Worm (Caenorhabditis elegans) whole organism, young adult: ENCODE results near the gene C16D9.6.
A peak's percentile ranks its signal among the peaks of the same experiment; 100 is the strongest.

Source experiments
- B0261.1 ChIP-seq: sonication (generic microtip); optimal IDR thresholded peaks from 2 replicates; lab custom pipeline; 2016; ENCODE audit warnings: mild to moderate bottlenecking, missing genetic modification characterization, moderate library complexity, missing compliant biosample characterization
- B0336.3 ChIP-seq: fragments of 200-800 bp; sonication (Bioruptor generic); IDR thresholded peaks from 2 replicates; pipeline ENCODE4 v1.3.6; 2022; ENCODE audit warnings: missing genetic modification characterization, missing compliant biosample characterization
- C06A6.2 ChIP-seq: fragments of 200-800 bp; sonication (Bioruptor generic); conservative IDR thresholded peaks from 2 replicates; pipeline ENCODE4 v1.3.6; 2022; ENCODE audit warnings: missing genetic modification characterization, missing compliant biosample characterization
- D2030.7 ChIP-seq: fragments of 200-800 bp; sonication (Bioruptor generic); IDR thresholded peaks from 2 replicates; pipeline ENCODE4 v1.3.6; 2022; ENCODE audit warnings: missing genetic modification reagents, missing genetic modification characterization, missing compliant biosample characterization
- F10E7.11 ChIP-seq: sonication (generic microtip); optimal IDR thresholded peaks from 2 replicates; lab custom pipeline; 2017; ENCODE audit warnings: mild to moderate bottlenecking, missing genetic modification characterization, moderate library complexity, missing compliant biosample characterization
- F22D6.2 ChIP-seq: sonication (generic microtip); optimal IDR thresholded peaks from 2 replicates; lab custom pipeline; 2016; ENCODE audit warnings: mild to moderate bottlenecking, missing genetic modification characterization, missing compliant biosample characterization
- F33H1.4 ChIP-seq: fragments of 200-800 bp; sonication (Bioruptor generic); IDR thresholded peaks from 2 replicates; pipeline ENCODE4 v1.3.6; 2022; ENCODE audit warnings: missing genetic modification reagents, missing genetic modification characterization, missing compliant biosample characterization
- F39B2.1 ChIP-seq: fragments of 200-800 bp; sonication (Bioruptor generic); IDR thresholded peaks from 2 replicates; pipeline ENCODE4 v1.3.6; 2022; ENCODE audit warnings: missing genetic modification reagents, missing genetic modification characterization, missing compliant biosample characterization
- F57C9.4 ChIP-seq: sonication (generic microtip); optimal IDR thresholded peaks from 2 replicates; lab custom pipeline; 2017; ENCODE audit warnings: mild to moderate bottlenecking, missing genetic modification characterization, missing compliant biosample characterization
- K12H6.12 ChIP-seq: fragments of 200-800 bp; sonication (Bioruptor generic); optimal IDR thresholded peaks from 2 replicates; lab custom pipeline; 2018; ENCODE audit warnings: mild to moderate bottlenecking, missing genetic modification characterization, missing compliant biosample characterization
- T26A5.8 ChIP-seq: sonication (generic microtip); optimal IDR thresholded peaks from 2 replicates; lab custom pipeline; 2016; ENCODE audit warnings: missing genetic modification characterization, missing compliant biosample characterization
- Y53F4B.3 ChIP-seq: fragments of 200-800 bp; sonication (Bioruptor generic); IDR thresholded peaks from 2 replicates; pipeline ENCODE4 v1.3.6; 2022; ENCODE audit warnings: missing genetic modification reagents, missing genetic modification characterization, missing compliant biosample characterization
- Y67H2A.10 ChIP-seq: fragments of 200-800 bp; sonication (Bioruptor generic); conservative IDR thresholded peaks from 2 replicates; pipeline ENCODE4 v1.3.6; 2022; ENCODE audit warnings: missing genetic modification reagents, missing genetic modification characterization, missing compliant biosample characterization
- akir-1 ChIP-seq: fragments of 200-800 bp; sonication (Bioruptor generic); optimal IDR thresholded peaks from 2 replicates; lab custom pipeline; 2018; ENCODE audit warnings: mild to moderate bottlenecking, missing genetic modification characterization, moderate library complexity, missing compliant biosample characterization
- aptf-3 ChIP-seq: fragments of 200-800 bp; sonication (Bioruptor generic); IDR thresholded peaks from 2 replicates; pipeline ENCODE4 v1.3.6; 2022; ENCODE audit warnings: missing genetic modification characterization, missing compliant biosample characterization
- attf-5 ChIP-seq: fragments of 200-800 bp; sonication (Bioruptor generic); optimal IDR thresholded peaks from 2 replicates; lab custom pipeline; 2018; ENCODE audit warnings: mild to moderate bottlenecking, missing genetic modification characterization, missing compliant biosample characterization
- attf-6 ChIP-seq: fragments of 200-800 bp; sonication (Bioruptor generic); IDR thresholded peaks from 2 replicates; pipeline ENCODE4 v1.3.6; 2022; ENCODE audit warnings: missing genetic modification reagents, missing genetic modification characterization, missing compliant biosample characterization
- bed-1 ChIP-seq: fragments of 200-800 bp; sonication (Bioruptor generic); IDR thresholded peaks from 2 replicates; pipeline ENCODE4 v1.3.6; 2022; ENCODE audit warnings: missing genetic modification reagents, missing genetic modification characterization, missing compliant biosample characterization
- cebp-1 ChIP-seq, 2 experiments: fragments of 200-800 bp in 1 of 2; sonication (Bioruptor generic) in 1 of 2; sonication (generic microtip) in 1 of 2; IDR thresholded peaks in 1 of 2; optimal IDR thresholded peaks in 1 of 2; 2 replicates each; pipeline versions ENCODE4 v1.3.6 to Lab custom; 2017 to 2022; ENCODE audit warnings: missing compliant biosample characterization in 2 of 2, missing genetic modification characterization in 2 of 2, mild to moderate bottlenecking in 1 of 2, missing genetic modification reagents in 1 of 2, moderate library complexity in 1 of 2
- cebp-2 ChIP-seq: fragments of 200-800 bp; sonication (Bioruptor generic); IDR thresholded peaks from 2 replicates; pipeline ENCODE4 v1.3.6; 2022; ENCODE audit warnings: missing genetic modification characterization, missing compliant biosample characterization
- ceh-100 ChIP-seq: fragments of 200-800 bp; sonication (Bioruptor generic); IDR thresholded peaks from 2 replicates; pipeline ENCODE4 v1.3.6; 2022; ENCODE audit warnings: missing genetic modification reagents, missing genetic modification characterization, missing compliant biosample characterization
- gei-17 ChIP-seq: fragments of 200-800 bp; sonication (Bioruptor generic); optimal IDR thresholded peaks from 2 replicates; lab custom pipeline; 2018; ENCODE audit warnings: mild to moderate bottlenecking, missing genetic modification characterization, missing compliant biosample characterization
- hlh-26 ChIP-seq: fragments of 200-800 bp; sonication (Bioruptor generic); conservative IDR thresholded peaks from 2 replicates; pipeline ENCODE4 v1.3.6; 2022; ENCODE audit warnings: missing genetic modification reagents, missing genetic modification characterization, missing compliant biosample characterization
- hmg-1.2 ChIP-seq: fragments of 200-800 bp; sonication (Bioruptor generic); IDR thresholded peaks from 2 replicates; pipeline ENCODE4 v1.3.6; 2022; ENCODE audit warnings: missing genetic modification reagents, missing genetic modification characterization, missing compliant biosample characterization
- lag-1 ChIP-seq: fragments of 200-800 bp; sonication (Bioruptor generic); IDR thresholded peaks from 2 replicates; pipeline ENCODE4 v1.3.6; 2022; ENCODE audit warnings: missing genetic modification reagents, missing genetic modification characterization, missing compliant biosample characterization
- let-607 ChIP-seq, 2 experiments: fragments of 200-800 bp in 1 of 2; sonication (Bioruptor generic) in 1 of 2; sonication (generic microtip) in 1 of 2; optimal IDR thresholded peaks; 2 replicates each; lab custom pipeline; 2016 to 2018; ENCODE audit warnings: mild to moderate bottlenecking in 2 of 2, missing compliant biosample characterization in 2 of 2, missing genetic modification characterization in 2 of 2, moderate library complexity in 2 of 2, missing genotype in 1 of 2
- lin-35 ChIP-seq, 3 experiments: fragments of 150-350 bp in 2 of 3; sonication (generic microtip) in 1 of 3; optimal IDR thresholded peaks; 2 replicates each; lab custom pipeline; 2014 to 2018; ENCODE audit warnings: missing biosample characterization in 3 of 3, missing genetic modification characterization in 3 of 3, missing genetic modification reagents in 3 of 3
- lin-40 ChIP-seq: sonication (generic microtip); optimal IDR thresholded peaks from 2 replicates; lab custom pipeline; 2016; ENCODE audit warnings: missing genetic modification characterization, mild to moderate bottlenecking, missing compliant biosample characterization, missing genotype, missing genetic modification reagents
- lin-54 ChIP-seq: fragments of 200-800 bp; sonication (Bioruptor generic); optimal IDR thresholded peaks from 2 replicates; lab custom pipeline; 2018; ENCODE audit warnings: mild to moderate bottlenecking, missing genetic modification characterization, missing compliant biosample characterization
- lir-1 ChIP-seq: fragments of 200-800 bp; sonication (Bioruptor generic); conservative IDR thresholded peaks from 2 replicates; pipeline ENCODE4 v1.3.6; 2022; ENCODE audit warnings: missing genetic modification reagents, missing genetic modification characterization, missing compliant biosample characterization
- madf-10 ChIP-seq: sonication (generic microtip); optimal IDR thresholded peaks from 2 replicates; lab custom pipeline; 2016; ENCODE audit warnings: mild to moderate bottlenecking, missing genetic modification characterization, missing compliant biosample characterization
- madf-3 ChIP-seq: fragments of 200-800 bp; sonication (Bioruptor generic); IDR thresholded peaks from 2 replicates; pipeline ENCODE4 v1.3.6; 2022; ENCODE audit warnings: missing genetic modification reagents, missing genetic modification characterization, missing compliant biosample characterization
- madf-6 ChIP-seq: fragments of 200-800 bp; sonication (Bioruptor generic); IDR thresholded peaks from 2 replicates; pipeline ENCODE4 v1.3.6; 2022; ENCODE audit warnings: missing genetic modification reagents, missing genetic modification characterization, missing compliant biosample characterization
- madf-8 ChIP-seq: fragments of 200-800 bp; sonication (Bioruptor generic); conservative IDR thresholded peaks from 2 replicates; pipeline ENCODE4 v1.3.6; 2022; ENCODE audit warnings: missing genetic modification reagents, missing genetic modification characterization, missing compliant biosample characterization
- mcd-1 ChIP-seq: fragments of 200-800 bp; sonication (Bioruptor generic); IDR thresholded peaks from 2 replicates; pipeline ENCODE4 v1.3.6; 2022; ENCODE audit warnings: missing genetic modification reagents, missing genetic modification characterization, missing compliant biosample characterization
- mel-28 ChIP-seq: sonication (generic microtip); optimal IDR thresholded peaks from 2 replicates; lab custom pipeline; 2016; ENCODE audit warnings: borderline replicate concordance, mild to moderate bottlenecking, missing genetic modification characterization, missing compliant biosample characterization
- mes-4 ChIP-seq: sonication (generic microtip); optimal IDR thresholded peaks from 2 replicates; lab custom pipeline; 2016; ENCODE audit warnings: missing genotype, missing genetic modification characterization, missing compliant biosample characterization
- nfyb-1 ChIP-seq: fragments of 200-800 bp; sonication (Bioruptor generic); IDR thresholded peaks from 2 replicates; pipeline ENCODE4 v1.3.6; 2022; ENCODE audit warnings: missing genetic modification reagents, missing genetic modification characterization, missing compliant biosample characterization
- nhr-90 ChIP-seq: sonication (generic microtip); optimal IDR thresholded peaks from 2 replicates; lab custom pipeline; 2016; ENCODE audit warnings: missing genotype, mild to moderate bottlenecking, missing genetic modification characterization, missing compliant biosample characterization
- pbrm-1 ChIP-seq: fragments of 200-800 bp; sonication (Bioruptor generic); IDR thresholded peaks from 2 replicates; pipeline ENCODE4 v1.3.6; 2022; ENCODE audit warnings: missing genetic modification reagents, missing genetic modification characterization, missing compliant biosample characterization
- rpc-1 ChIP-seq, 2 experiments: fragments of 150-350 bp in 1 of 2; sonication (generic microtip) in 1 of 2; optimal IDR thresholded peaks; 2 replicates each; lab custom pipeline; 2014 to 2018; ENCODE audit warnings: missing biosample characterization in 1 of 2, missing genetic modification characterization in 1 of 2, missing genetic modification reagents in 1 of 2, missing genotype in 1 of 2
- sea-2 ChIP-seq: fragments of 200-800 bp; sonication (Bioruptor generic); IDR thresholded peaks from 2 replicates; pipeline ENCODE4 v1.3.6; 2022; ENCODE audit warnings: missing genetic modification characterization, missing compliant biosample characterization
- snpc-4 ChIP-seq, 5 experiments: fragments of 150-350 bp in 1 of 5; sonication (generic microtip) in 4 of 5; optimal IDR thresholded peaks; 2 replicates each; lab custom pipeline; 2014 to 2018; ENCODE audit warnings: missing genetic modification characterization in 5 of 5, missing biosample characterization in 3 of 5, antibody characterized with exemption in 2 of 5, mild to moderate bottlenecking in 2 of 5, missing compliant biosample characterization in 2 of 5, missing genotype in 2 of 5, moderate library complexity in 2 of 5, missing genetic modification reagents in 1 of 5
- somi-1 ChIP-seq: fragments of 200-800 bp; sonication (Bioruptor generic); optimal IDR thresholded peaks from 2 replicates; lab custom pipeline; 2018; ENCODE audit warnings: mild to moderate bottlenecking, missing genetic modification characterization, missing compliant biosample characterization
- unc-130 ChIP-seq: sonication (generic microtip); optimal IDR thresholded peaks from 2 replicates; lab custom pipeline; 2016; ENCODE audit warnings: missing genetic modification reagents, missing genetic modification characterization, missing compliant biosample characterization
- xnd-1 ChIP-seq: sonication (generic microtip); optimal IDR thresholded peaks from 2 replicates; lab custom pipeline; 2016; ENCODE audit warnings: missing genotype, missing genetic modification reagents, missing genetic modification characterization, missing compliant biosample characterization
- ztf-26 ChIP-seq: sonication (generic microtip); optimal IDR thresholded peaks from 2 replicates; lab custom pipeline; 2017; ENCODE audit warnings: missing genetic modification characterization, missing compliant biosample characterization

The C16D9.6 gene

ce11 chrV:8228712-8229119, 21.4 kb downstream of the C16D9.6 start (continued):
- TF ChIP-seq K12H6.12 (tag; lab: Kevin White, UChicago) (peak; percentile 54), D2030.7 (GFP tag; lab: Robert Waterston, UW) (peak; percentile 98), F10E7.11 (peak; percentile 8), madf-6 (GFP tag; lab: Robert Waterston, UW) (peak; percentile 91), hmg-1.2 (peak; percentile 99), B0336.3 (GFP tag; lab: Robert Waterston, UW) (peak; percentile 96), Y67H2A.10 (GFP tag; lab: Robert Waterston, UW) (no peak), madf-8 (GFP tag; lab: Robert Waterston, UW) (peak; percentile 65), lag-1 (no peak), pbrm-1 (GFP tag; lab: Robert Waterston, UW) (peak; percentile 100), bed-1 (GFP tag; lab: Robert Waterston, UW) (no peak), mel-28 (tag; lab: Kevin White, UChicago) (peak; percentile 74), F33H1.4 (GFP tag; lab: Robert Waterston, UW) (peak; percentile 71), T26A5.8 (tag; lab: Kevin White, UChicago) (no peak), ceh-100 (GFP tag; lab: Robert Waterston, UW) (peak; percentile 92), cebp-1 (GFP tag; IDR thresholded peaks at IDR 0.05; lab: Robert Waterston, UW) (0 out of 2 replicates have a peak, but pooled peaks have one; percentile 20), cebp-1 (tag; optimal IDR thresholded peaks at IDR 0.05; lab: Kevin White, UChicago) (no peak), attf-6 (peak; percentile 94), ztf-26 (tag; lab: Kevin White, UChicago) (peak; percentile 25), somi-1 (GFP tag; lab: Kevin White, UChicago) (peak; percentile 80), lin-54 (peak; percentile 86), aptf-3 (no peak), attf-5 (GFP tag; lab: Kevin White, UChicago) (peak; percentile 47), lir-1 (GFP tag; lab: Robert Waterston, UW) (peak; percentile 70; the same call in 1 of the 2 replicates), lin-40 (tag; lab: Kevin White, UChicago) (peak; percentile 84), Y53F4B.3 (peak; percentile 72), F57C9.4 (tag; lab: Kevin White, UChicago) (no peak), madf-10 (peak; percentile 77), mes-4 (tag; lab: Kevin White, UChicago) (peak; percentile 36), xnd-1 (tag; lab: Kevin White, UChicago) (peak; percentile 66), cebp-2 (0 out of 2 replicates have a peak, but pooled peaks have one; percentile 9), mcd-1 (GFP tag; lab: Robert Waterston, UW) (peak; percentile 84), nfyb-1 (GFP tag; lab: Robert Waterston, UW) (peak; percentile 91), C06A6.2 (peak; percentile 74), F39B2.1 (GFP tag; lab: Robert Waterston, UW) (peak; percentile 82), B0261.1 (peak; percentile 59), sea-2 (no peak), gei-17 (GFP tag; lab: Kevin White, UChicago) (peak; percentile 55), rpc-1 (optimal IDR thresholded peaks at IDR 0.05; lab: Kevin White, UChicago) (peak; percentile 14), rpc-1 (tag; optimal IDR thresholded peaks at IDR 0.05; lab: Kevin White, UChicago) (peak; percentile 23), madf-3 (GFP tag; lab: Robert Waterston, UW) (peak; percentile 74), snpc-4 (GFP tag; optimal IDR thresholded peaks at IDR 0.05; lab: Kevin White, UChicago) (peak; percentile 100), snpc-4 (tag; optimal IDR thresholded peaks at IDR 0.05; lab: Kevin White, UChicago) (peak; percentile 99 to 100 (median 100)), F22D6.2 (peak; percentile 41), lin-35 (GFP tag; optimal IDR thresholded peaks at IDR 0.05; lab: Kevin White, UChicago) (peak in 2 of 3 experiments; percentile 31 to 75), akir-1 (GFP tag; lab: Kevin White, UChicago) (peak; percentile 49), hlh-26 (no peak), let-607 (tag; optimal IDR thresholded peaks at IDR 0.05; lab: Kevin White, UChicago) (peak; percentile 19 to 22), unc-130 (GFP tag; lab: Kevin White, UChicago) (peak; percentile 62), nhr-90 (tag; lab: Kevin White, UChicago) (peak; percentile 49)
